Worm (Caenorhabditis elegans) whole organism, midembryonic: Measurements from ENCODE around the gene spat-3.

ENCODE experiments used
- T22C8.4 ChIP-seq: fragments of 200-800 bp; sonication (Bioruptor generic); IDR thresholded peaks from 2 replicates; pipeline ENCODE4 v1.3.6; 2022; ENCODE audit warnings: missing genetic modification characterization, missing compliant biosample characterization
- cog-1 ChIP-seq: sonication (generic microtip); optimal IDR thresholded peaks from 2 replicates; lab custom pipeline; 2016; ENCODE audit warnings: missing genetic modification characterization, missing compliant biosample characterization
- flt-1 ChIP-seq: fragments of 200-800 bp; sonication (Bioruptor generic); IDR thresholded peaks from 2 replicates; pipeline ENCODE4 v1.3.6; 2022; ENCODE audit warnings: missing genetic modification characterization, missing compliant biosample characterization
- klf-2 ChIP-seq: fragments of 200-800 bp; sonication (Bioruptor generic); conservative IDR thresholded peaks from 2 replicates; pipeline ENCODE4 v1.3.6; 2022; ENCODE audit warnings: missing genetic modification reagents, missing genetic modification characterization, missing compliant biosample characterization
- med-1 ChIP-seq: sonication (generic microtip); optimal IDR thresholded peaks from 2 replicates; lab custom pipeline; 2017; ENCODE audit warnings: missing genetic modification characterization, mild to moderate bottlenecking, missing compliant biosample characterization, antibody characterized with exemption, missing genetic modification reagents; ENCODE audit not compliant: insufficient read depth
- ref-1 ChIP-seq: fragments of 200-800 bp; sonication (Bioruptor generic); conservative IDR thresholded peaks from 2 replicates; pipeline ENCODE4 v1.3.6; 2022; ENCODE audit warnings: missing genetic modification reagents, missing genetic modification characterization, missing compliant biosample characterization
- tab-1 ChIP-seq: fragments of 200-800 bp; sonication (Bioruptor generic); IDR thresholded peaks from 2 replicates; pipeline ENCODE4 v1.3.6; 2022; ENCODE audit warnings: missing genetic modification characterization, missing compliant biosample characterization
- ztf-23 ChIP-seq: fragments of 200-800 bp; sonication (Bioruptor generic); IDR thresholded peaks from 2 replicates; pipeline ENCODE4 v1.3.6; 2022; ENCODE audit warnings: missing genetic modification reagents, missing genetic modification characterization, missing compliant biosample characterization
- ztf-29 ChIP-seq: fragments of 200-800 bp; sonication (Bioruptor generic); IDR thresholded peaks from 2 replicates; pipeline ENCODE4 v1.3.6; 2022; ENCODE audit warnings: missing genetic modification reagents, missing genetic modification characterization, missing compliant biosample characterization

The spat-3 gene

DNA sequence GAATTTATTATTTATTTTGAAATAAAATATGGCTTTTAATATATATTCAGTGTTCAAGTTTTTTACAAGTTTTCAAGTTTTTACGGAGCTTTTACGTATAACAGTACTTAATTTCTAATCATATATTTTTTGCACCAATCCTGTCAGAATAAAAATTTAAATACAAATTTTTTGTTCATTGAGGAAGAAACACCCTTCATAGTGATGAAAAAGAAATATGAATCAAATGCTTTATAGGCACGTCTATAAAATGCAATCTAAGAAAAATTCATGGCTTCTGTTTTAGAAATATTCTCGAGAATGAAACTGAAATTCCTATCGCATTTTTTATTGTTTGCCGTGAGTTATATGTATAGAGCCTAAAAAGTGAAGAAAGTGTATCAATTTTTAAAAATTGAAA, 19.1 kb downstream of the spat-3 start, which contains the start of gene C05E11.2:
Gene C05E11.2 (plus strand): TSS at position 301 of the 400 bp plus-strand sequence.
- TF ChIP-seq ztf-23 (GFP tag; lab: Robert Waterston, UW) (no peak), ztf-29 (GFP tag; lab: Robert Waterston, UW) (no peak), T22C8.4 (GFP tag; lab: Robert Waterston, UW) (no peak), tab-1 (GFP tag; lab: Robert Waterston, UW) (no peak), klf-2 (GFP tag; lab: Robert Waterston, UW) (no peak), cog-1 (tag; lab: Kevin White, UChicago) (no peak), flt-1 (no peak), med-1 (GFP tag; lab: Kevin White, UChicago) (no peak), ref-1 (no peak)

DNA sequence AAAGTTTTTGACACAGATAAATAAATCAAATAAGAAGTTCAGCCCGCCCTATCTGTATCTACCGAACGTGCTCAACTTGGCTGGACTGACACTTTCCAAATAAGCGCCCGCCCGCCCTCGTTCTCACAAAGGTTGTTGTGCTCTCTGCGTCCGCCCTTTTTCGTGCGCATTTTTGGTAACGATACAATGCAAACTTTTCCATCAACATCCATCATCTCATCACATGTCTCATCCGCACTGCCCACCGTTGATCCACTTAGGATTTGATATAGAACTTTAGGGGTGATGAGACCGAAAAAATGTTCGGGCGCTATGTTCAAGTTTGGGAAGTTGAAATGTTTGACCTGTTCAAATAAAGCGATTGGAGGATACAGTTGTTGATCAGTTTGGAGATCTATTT, 20.1 kb downstream of the spat-3 start, which contains the start of gene C05E11.7:
Gene C05E11.7 (minus strand): TSS at position 101 of the 400 bp plus-strand sequence.
- TF ChIP-seq klf-2 (GFP tag; lab: Robert Waterston, UW) (no peak), ztf-23 (GFP tag; lab: Robert Waterston, UW) (no peak), cog-1 (tag; lab: Kevin White, UChicago) (no peak), flt-1 (no peak), med-1 (GFP tag; lab: Kevin White, UChicago) (no peak), tab-1 (GFP tag; lab: Robert Waterston, UW) (no peak), ztf-29 (GFP tag; lab: Robert Waterston, UW) (no peak), ref-1 (no peak), T22C8.4 (GFP tag; lab: Robert Waterston, UW) (no peak)

DNA sequence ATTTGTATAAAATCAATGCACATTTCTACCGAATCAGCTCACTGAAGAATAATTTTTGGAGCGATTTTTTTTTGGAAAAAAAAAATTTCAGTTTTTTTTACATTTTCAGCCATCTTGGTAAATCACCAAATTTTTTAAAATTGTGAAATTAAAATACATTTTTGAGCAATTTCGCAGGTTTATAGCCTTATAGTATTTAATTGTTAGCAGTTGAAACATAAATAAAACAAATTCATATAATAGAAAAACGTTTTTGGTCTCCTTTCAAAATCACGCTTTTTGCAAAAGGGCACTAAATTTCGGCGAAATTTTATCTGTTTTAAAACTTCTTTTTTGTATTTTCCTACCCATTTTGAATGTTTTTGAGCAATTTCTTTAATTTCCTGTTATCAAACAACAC, 27.1 kb downstream of the spat-3 start:
- TF ChIP-seq cog-1 (tag; lab: Kevin White, UChicago) = no peak
- no peak for TF ChIP-seq ref-1
- TF ChIP-seq T22C8.4 (GFP tag; lab: Robert Waterston, UW) = no peak
- TF ChIP-seq flt-1 = no peak
- TF ChIP-seq ztf-29 (GFP tag; lab: Robert Waterston, UW) = no peak
- TF ChIP-seq tab-1 (GFP tag; lab: Robert Waterston, UW) = no peak
- TF ChIP-seq med-1 (GFP tag; lab: Kevin White, UChicago) = no peak
- TF ChIP-seq ztf-23 (GFP tag; lab: Robert Waterston, UW) = no peak
- no peak for TF ChIP-seq klf-2 (GFP tag; lab: Robert Waterston, UW)

DNA sequence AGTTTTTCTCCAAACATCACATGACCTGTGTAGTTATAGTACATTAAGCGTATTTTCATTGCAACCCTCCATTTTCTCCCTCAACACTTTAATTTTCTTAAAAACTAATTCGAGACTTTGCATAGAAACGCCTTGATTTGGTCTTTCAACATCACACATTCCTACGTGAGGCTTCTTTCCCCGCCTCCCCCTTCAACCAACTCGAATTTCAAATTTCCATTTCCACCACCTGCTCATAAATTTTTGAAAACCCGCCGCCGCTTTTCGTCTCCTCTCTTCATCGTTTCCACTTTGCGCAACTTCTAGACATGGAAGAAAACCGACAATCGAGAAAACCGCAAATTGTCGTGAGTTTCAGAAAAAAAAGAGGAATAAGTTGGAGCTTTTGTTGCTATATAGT, 27.8 kb downstream of the spat-3 start, which contains the start of gene C05E11.3:
Gene C05E11.3 (plus strand): TSS at position 301 of the 400 bp plus-strand sequence.
- TF ChIP-seq klf-2 (GFP tag; lab: Robert Waterston, UW) (no peak), T22C8.4 (GFP tag; lab: Robert Waterston, UW) (no peak)

DNA sequence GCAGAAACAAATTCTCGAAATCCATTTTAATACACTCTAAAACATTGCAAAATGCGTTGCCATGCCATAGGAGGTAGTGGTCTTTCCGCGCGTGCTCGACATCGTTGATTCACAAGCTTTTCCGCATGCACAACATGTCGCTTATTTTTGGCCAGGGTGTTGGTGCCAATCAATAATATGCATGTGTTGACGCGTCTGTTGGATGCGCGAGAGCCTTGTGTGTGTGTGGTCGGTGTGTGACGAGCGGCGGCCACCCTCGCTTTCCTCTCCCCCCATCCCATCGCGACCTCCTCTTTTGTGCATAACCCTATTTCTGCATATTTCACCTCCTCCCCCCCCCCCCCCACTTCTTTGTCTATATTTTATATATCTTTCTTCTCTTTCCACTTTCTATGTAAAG, 29.5 kb downstream of the spat-3 start:
- TF ChIP-seq klf-2 (GFP tag; lab: Robert Waterston, UW) = no peak
- peak; percentile 74; the same call in 1 of the 2 replicates for TF ChIP-seq T22C8.4 (GFP tag; lab: Robert Waterston, UW)
- TF ChIP-seq ztf-29 (GFP tag; lab: Robert Waterston, UW) = no peak
- peak; percentile 42 for TF ChIP-seq cog-1 (tag; lab: Kevin White, UChicago)
- TF ChIP-seq ztf-23 (GFP tag; lab: Robert Waterston, UW) = no peak
- TF ChIP-seq flt-1 = peak; percentile 60; the same call in 1 of the 2 replicates

DNA sequence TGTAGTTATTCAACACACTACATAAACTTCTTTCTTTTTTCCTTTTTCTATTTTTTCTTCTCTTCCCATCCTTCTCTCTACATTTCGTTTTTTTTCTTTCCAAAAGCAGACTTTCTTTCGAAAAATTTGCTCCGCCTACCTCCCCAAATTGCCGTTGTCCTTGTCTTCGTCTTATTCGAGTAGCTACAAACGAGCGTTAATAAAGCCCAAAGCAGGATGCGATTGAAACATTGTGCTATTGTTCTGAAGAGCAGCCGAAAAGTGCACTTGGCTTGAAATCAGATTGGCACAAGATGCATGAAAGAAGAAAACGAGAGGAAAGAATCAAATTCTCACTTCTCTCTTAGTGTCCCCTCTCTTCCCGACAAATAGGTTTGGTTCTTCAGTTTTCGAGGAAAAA, 30.9 kb downstream of the spat-3 start:
- no peak for TF ChIP-seq med-1 (GFP tag; lab: Kevin White, UChicago)
- TF ChIP-seq ref-1 = no peak
- TF ChIP-seq ztf-23 (GFP tag; lab: Robert Waterston, UW) = no peak
- TF ChIP-seq ztf-29 (GFP tag; lab: Robert Waterston, UW) = no peak
- TF ChIP-seq T22C8.4 (GFP tag; lab: Robert Waterston, UW) = no peak
- TF ChIP-seq cog-1 (tag; lab: Kevin White, UChicago) = no peak
- no peak for TF ChIP-seq flt-1

DNA sequence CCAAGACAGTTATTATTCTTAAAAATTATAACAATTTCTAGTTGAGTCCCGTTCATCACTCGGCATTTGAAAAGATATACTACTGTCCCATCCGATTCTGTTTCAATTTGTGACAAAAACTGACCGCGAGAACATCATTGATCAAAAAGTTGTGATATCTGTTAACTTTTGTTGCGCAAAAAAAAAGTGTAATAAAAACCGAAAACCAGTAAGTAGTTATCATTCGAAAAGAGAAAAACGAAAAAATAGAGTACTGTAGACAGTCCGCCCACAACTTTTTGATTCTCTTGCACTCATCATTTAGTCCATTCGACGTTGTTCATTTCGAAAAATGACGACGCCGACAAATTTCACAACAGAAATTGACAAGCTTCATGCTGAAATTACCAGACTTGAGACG, 34.6 kb downstream of the spat-3 start, which contains the start of gene amt-1:
Gene amt-1 (plus strand): TSS at position 301 of the 400 bp plus-strand sequence.
- TF ChIP-seq flt-1 (no peak), ref-1 (no peak), ztf-29 (GFP tag; lab: Robert Waterston, UW) (no peak), cog-1 (tag; lab: Kevin White, UChicago) (no peak), ztf-23 (GFP tag; lab: Robert Waterston, UW) (no peak), klf-2 (GFP tag; lab: Robert Waterston, UW) (no peak), T22C8.4 (GFP tag; lab: Robert Waterston, UW) (no peak), med-1 (GFP tag; lab: Kevin White, UChicago) (no peak), tab-1 (GFP tag; lab: Robert Waterston, UW) (no peak)

DNA sequence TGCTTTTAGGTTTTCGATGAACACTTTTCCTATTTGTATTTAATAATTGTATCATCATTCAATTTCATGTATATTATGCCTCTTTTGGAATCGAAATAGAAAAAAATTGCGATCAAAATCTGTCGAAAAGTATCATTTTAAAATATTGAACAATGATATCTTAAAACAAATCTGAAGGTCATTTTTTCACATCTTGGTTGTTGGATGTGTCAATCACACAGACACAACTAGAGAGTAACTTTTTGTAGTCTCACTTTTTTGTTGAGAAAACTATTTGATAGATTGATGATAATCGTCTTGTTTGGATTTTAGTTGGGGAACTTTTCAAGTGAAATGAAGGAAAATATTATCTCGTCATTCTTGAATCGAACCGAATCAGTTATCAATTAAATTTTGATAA, 36.5 kb downstream of the spat-3 start:
- TF ChIP-seq klf-2 (GFP tag; lab: Robert Waterston, UW) = no peak
- no peak for TF ChIP-seq flt-1
- no peak for TF ChIP-seq ref-1
- no peak for TF ChIP-seq cog-1 (tag; lab: Kevin White, UChicago)
- TF ChIP-seq ztf-29 (GFP tag; lab: Robert Waterston, UW) = no peak
- TF ChIP-seq T22C8.4 (GFP tag; lab: Robert Waterston, UW) = no peak
- TF ChIP-seq tab-1 (GFP tag; lab: Robert Waterston, UW) = no peak

DNA sequence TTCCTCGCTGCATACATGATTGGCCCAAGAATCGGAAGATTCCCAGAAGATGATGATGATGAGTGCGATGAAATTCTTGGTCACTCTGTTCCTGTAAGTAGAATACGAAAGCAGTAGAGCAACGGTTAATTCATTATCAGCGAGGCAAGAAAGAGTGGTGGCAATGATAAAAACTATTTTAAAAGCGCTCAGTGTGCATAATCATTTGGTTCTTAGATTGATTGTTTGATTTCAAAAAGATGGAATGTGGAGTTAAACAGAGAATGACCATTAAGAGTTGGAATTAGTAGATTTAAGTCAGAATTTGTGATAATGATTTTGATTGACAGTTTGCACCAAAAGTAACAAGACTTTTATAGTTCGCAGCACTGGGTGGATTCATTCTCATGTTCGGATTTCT, 38.6 kb downstream of the spat-3 start:
- TF ChIP-seq klf-2 (GFP tag; lab: Robert Waterston, UW) = no peak
- no peak for TF ChIP-seq ref-1
- no peak for TF ChIP-seq med-1 (GFP tag; lab: Kevin White, UChicago)
- no peak for TF ChIP-seq T22C8.4 (GFP tag; lab: Robert Waterston, UW)
- no peak for TF ChIP-seq flt-1
- no peak for TF ChIP-seq ztf-29 (GFP tag; lab: Robert Waterston, UW)
- no peak for TF ChIP-seq tab-1 (GFP tag; lab: Robert Waterston, UW)
- no peak for TF ChIP-seq cog-1 (tag; lab: Kevin White, UChicago)
- no peak for TF ChIP-seq ztf-23 (GFP tag; lab: Robert Waterston, UW)
